Worm (Caenorhabditis elegans): ENCODE results near the gene ZK632.9.

DNA sequence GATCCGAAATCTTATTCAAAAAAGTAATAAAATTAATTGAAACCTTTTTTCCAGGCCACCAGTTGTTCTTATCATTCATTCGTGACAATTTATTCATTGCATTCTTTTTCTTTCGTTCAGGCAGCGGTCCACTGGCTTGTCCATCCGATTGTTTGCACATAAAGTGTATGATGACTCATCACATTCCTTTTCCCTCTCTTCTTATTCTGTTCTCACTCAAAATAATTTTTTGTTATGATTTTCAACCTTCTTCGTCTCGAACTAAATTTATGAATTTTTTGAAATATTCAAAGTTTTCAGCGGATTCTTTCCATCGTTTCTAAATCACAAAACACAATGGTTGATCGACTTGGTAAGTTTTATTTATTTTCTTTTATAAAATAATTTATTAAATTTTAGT lies 5.3 kb upstream of the ZK632.9 start, which contains the start of gene ZK632.12:
- TF ChIP-seq ceh-82 (tag; optimal IDR thresholded peaks at IDR 0.05) (no peak), nhr-237 (tag; optimal IDR thresholded peaks at IDR 0.05) (no peak), lin-39 (tag; optimal IDR thresholded peaks at IDR 0.05) (no peak), elt-1 (tag; optimal IDR thresholded peaks at IDR 0.05) (no peak), egl-27 (tag; optimal IDR thresholded peaks at IDR 0.05) (no peak)

Data from whole organism, L3 larva.